Worm (Caenorhabditis elegans): ENCODE measurements around the gene nos-2.

nos-2 gene

DNA sequence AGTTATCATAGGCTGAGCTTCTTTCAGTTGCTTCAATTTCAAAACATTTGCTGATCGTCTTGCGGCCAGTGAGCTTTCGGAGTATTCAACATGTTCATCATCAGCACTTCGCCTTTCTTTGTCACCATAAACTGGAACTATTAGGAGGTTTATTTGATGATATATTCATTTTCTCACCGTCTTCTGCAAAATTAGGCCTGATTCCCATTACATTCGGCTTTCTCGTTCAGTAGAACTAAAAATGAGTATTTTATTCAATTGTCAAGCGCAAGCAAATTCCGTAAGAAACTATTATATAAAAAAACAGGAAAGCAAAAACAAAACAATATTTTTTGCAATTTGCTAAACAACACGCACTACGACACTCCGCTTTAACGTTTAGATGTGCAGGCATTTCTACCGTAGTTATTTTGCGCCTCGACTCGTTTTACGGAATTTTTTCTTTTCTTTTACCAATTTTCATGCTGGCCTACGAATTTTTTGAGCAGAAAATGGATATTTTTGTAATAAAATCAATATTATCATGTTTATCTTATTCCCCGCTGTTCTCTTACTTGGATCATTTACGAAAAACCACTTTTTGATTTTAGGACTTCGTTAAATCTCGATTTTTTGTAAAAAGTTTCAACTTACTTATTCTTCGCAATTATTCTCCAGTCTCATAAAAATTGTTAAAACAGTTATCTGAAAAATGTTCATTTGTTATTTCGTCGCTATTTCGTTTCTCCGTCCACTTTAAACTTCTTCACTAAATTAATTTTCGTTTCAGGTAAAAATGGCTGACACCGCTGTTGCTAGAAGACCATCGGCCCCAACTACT, 39.6 kb downstream of the nos-2 start, which contains the start of the genes farl-11 and rpl-33 (continued):
- no peak for TF ChIP-seq xnd-1 (tag; optimal IDR thresholded peaks at IDR 0.05)
- TF ChIP-seq C06A6.2 (GFP tag; conservative IDR thresholded peaks at IDR 0.05) = no peak
- TF ChIP-seq snpc-4 (GFP tag; optimal IDR thresholded peaks at IDR 0.05) = no peak
- peak in 3 of 4 experiments; percentile 33 to 65 (median 33) for TF ChIP-seq snpc-4 (tag; optimal IDR thresholded peaks at IDR 0.05)
- TF ChIP-seq hlh-26 (GFP tag; conservative IDR thresholded peaks at IDR 0.05) = no peak
- TF ChIP-seq attf-5 (GFP tag; optimal IDR thresholded peaks at IDR 0.05) = peak; percentile 72
- TF ChIP-seq aptf-3 (GFP tag; IDR thresholded peaks at IDR 0.05) = no peak
- no peak for TF ChIP-seq ceh-79 (tag; optimal IDR thresholded peaks at IDR 0.05)
- no peak for TF ChIP-seq ztf-25 (GFP tag; IDR thresholded peaks at IDR 0.05)
- TF ChIP-seq D2030.7 (GFP tag; IDR thresholded peaks at IDR 0.05) = no peak
- TF ChIP-seq efl-1 (GFP tag; optimal IDR thresholded peaks at IDR 0.05) = peak; percentile 18
- TF ChIP-seq lin-35 (GFP tag; optimal IDR thresholded peaks at IDR 0.05) = peak in 1 of 3 experiments; percentile 51
- no peak for TF ChIP-seq B0261.1 (tag; optimal IDR thresholded peaks at IDR 0.05)
- TF ChIP-seq F57C9.4 (tag; optimal IDR thresholded peaks at IDR 0.05) = no peak
- TF ChIP-seq F39B2.1 (GFP tag; IDR thresholded peaks at IDR 0.05) = no peak
- TF ChIP-seq F22D6.2 (tag; optimal IDR thresholded peaks at IDR 0.05) = no peak
- TF ChIP-seq him-1 (tag; optimal IDR thresholded peaks at IDR 0.05) = no peak
- peak; percentile 73 for TF ChIP-seq lsl-1 (GFP tag; optimal IDR thresholded peaks at IDR 0.05)
- no peak for TF ChIP-seq let-607 (tag; optimal IDR thresholded peaks at IDR 0.05)
- TF ChIP-seq K12H6.12 (tag; optimal IDR thresholded peaks at IDR 0.05) = peak; percentile 56
- TF ChIP-seq nfya-2 (GFP tag; IDR thresholded peaks at IDR 0.05) = no peak
- no peak for TF ChIP-seq rcor-1 (GFP tag; IDR thresholded peaks at IDR 0.05)
- no peak for TF ChIP-seq dpl-1 (GFP tag; optimal IDR thresholded peaks at IDR 0.05)
- 0 out of 2 replicates have a peak, but pooled peaks have one; percentile 17 for TF ChIP-seq pbrm-1 (GFP tag; IDR thresholded peaks at IDR 0.05)
- no peak for TF ChIP-seq dpff-1 (tag; optimal IDR thresholded peaks at IDR 0.05)
- TF ChIP-seq hlh-12 (tag; optimal IDR thresholded peaks at IDR 0.05) = no peak
- no peak for TF ChIP-seq Y67H2A.10 (GFP tag; conservative IDR thresholded peaks at IDR 0.05)
- TF ChIP-seq let-526 (GFP tag; IDR thresholded peaks at IDR 0.05) = no peak
- no peak for TF ChIP-seq lir-1 (GFP tag; conservative IDR thresholded peaks at IDR 0.05)
- TF ChIP-seq F23B12.7 (tag; optimal IDR thresholded peaks at IDR 0.05; ENCODE audit: insufficient read depth) = peak; percentile 89
- TF ChIP-seq ztf-28 (GFP tag; IDR thresholded peaks at IDR 0.05) = no peak
- TF ChIP-seq F57A8.1 (GFP tag; optimal IDR thresholded peaks at IDR 0.05) = no peak
- TF ChIP-seq tlf-1 (GFP tag; optimal IDR thresholded peaks at IDR 0.05) = no peak
- no peak for TF ChIP-seq mxl-1 (tag; optimal IDR thresholded peaks at IDR 0.05)
- TF ChIP-seq gei-17 (GFP tag; optimal IDR thresholded peaks at IDR 0.05) = no peak
- no peak for TF ChIP-seq B0019.2 (GFP tag; conservative IDR thresholded peaks at IDR 0.05)
- TF ChIP-seq egl-44 (GFP tag; IDR thresholded peaks at IDR 0.05) = no peak
- TF ChIP-seq K11D2.4 (GFP tag; IDR thresholded peaks at IDR 0.05) = no peak
- TF ChIP-seq nhr-80 (tag; optimal IDR thresholded peaks at IDR 0.05) = peak; percentile 48
- TF ChIP-seq Y53F4B.3 (GFP tag; IDR thresholded peaks at IDR 0.05) = no peak
- peak; percentile 99 for TF ChIP-seq attf-3 (GFP tag; conservative IDR thresholded peaks at IDR 0.05)
- TF ChIP-seq F33H1.4 (GFP tag; IDR thresholded peaks at IDR 0.05) = peak; percentile 57
- no peak for TF ChIP-seq B0336.3 (GFP tag; IDR thresholded peaks at IDR 0.05)
- no peak for TF ChIP-seq T07F8.4 (tag; optimal IDR thresholded peaks at IDR 0.05)
- TF ChIP-seq ekl-4 (GFP tag; IDR thresholded peaks at IDR 0.05) = no peak
- no peak for TF ChIP-seq C17E4.6 (GFP tag; IDR thresholded peaks at IDR 0.05)
- TF ChIP-seq madf-6 (GFP tag; IDR thresholded peaks at IDR 0.05) = 0 out of 2 replicates have a peak, but pooled peaks have one; percentile 12
- TF ChIP-seq mes-4 (tag; optimal IDR thresholded peaks at IDR 0.05) = no peak

Data from whole organism, young adult.